Worm (Caenorhabditis elegans): ENCODE data around the gene pqn-80.

DNA sequence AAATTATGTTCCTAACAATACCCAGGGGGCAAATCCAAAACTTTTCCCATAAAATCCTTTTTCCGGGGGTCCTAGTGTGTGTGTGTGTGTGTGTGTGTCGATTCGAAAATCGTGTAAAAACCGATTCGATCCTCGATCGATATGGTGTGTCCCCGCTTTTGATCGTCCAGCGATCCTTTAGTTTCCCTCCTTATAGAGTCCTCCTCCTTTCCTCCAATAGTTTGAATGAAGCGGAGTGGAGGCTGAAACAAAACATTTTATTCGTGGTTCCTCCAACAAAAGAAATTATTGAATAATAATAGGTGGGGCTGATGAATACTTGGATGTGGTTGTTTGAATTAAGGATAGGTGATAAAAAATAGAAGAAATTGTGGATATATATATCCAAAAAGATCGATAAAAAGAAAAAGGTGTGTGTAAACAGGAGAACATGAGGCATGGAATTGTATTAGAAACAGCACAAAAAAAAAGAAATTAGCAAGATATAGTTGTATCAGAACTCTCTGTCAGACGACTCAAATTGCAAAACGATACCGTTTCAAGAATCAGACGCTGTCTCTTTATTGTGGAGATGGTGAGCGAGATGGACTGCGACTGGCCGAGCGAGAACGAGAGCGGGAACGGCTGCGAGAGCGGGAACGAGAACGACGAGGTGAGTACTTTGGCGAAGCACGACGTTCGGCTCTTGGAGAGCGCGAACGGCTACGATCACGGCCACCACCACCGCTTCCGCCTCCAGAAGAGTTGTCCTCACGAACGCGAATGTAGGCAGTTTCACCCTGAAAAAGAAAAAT, 60.3 kb downstream of the pqn-80 start:
- TF ChIP-seq aly-2 (tag; optimal IDR thresholded peaks at IDR 0.05) (no peak), ama-1 (optimal IDR thresholded peaks at IDR 0.05) (no peak), unc-62 (GFP tag; optimal IDR thresholded peaks at IDR 0.05) (no peak), unc-39 (tag; optimal IDR thresholded peaks at IDR 0.05) (no peak), fkh-10 (GFP tag; optimal IDR thresholded peaks at IDR 0.05) (no peak), nhr-25 (tag; optimal IDR thresholded peaks at IDR 0.05) (no peak)
